Worm (Caenorhabditis elegans) whole organism, L4/young adult: ENCODE measurements around the gene C28G1.6.

Source experiments
- dao-5 ChIP-seq: sonication (generic microtip); optimal IDR thresholded peaks from 2 replicates; lab custom pipeline; 2016; ENCODE audit warnings: missing genotype, missing genetic modification characterization, moderate library complexity, missing compliant biosample characterization
- him-1 ChIP-seq: sonication (generic microtip); optimal IDR thresholded peaks from 2 replicates; lab custom pipeline; 2016; ENCODE audit warnings: missing genotype, missing genetic modification reagents, missing genetic modification characterization, missing compliant biosample characterization

DNA sequence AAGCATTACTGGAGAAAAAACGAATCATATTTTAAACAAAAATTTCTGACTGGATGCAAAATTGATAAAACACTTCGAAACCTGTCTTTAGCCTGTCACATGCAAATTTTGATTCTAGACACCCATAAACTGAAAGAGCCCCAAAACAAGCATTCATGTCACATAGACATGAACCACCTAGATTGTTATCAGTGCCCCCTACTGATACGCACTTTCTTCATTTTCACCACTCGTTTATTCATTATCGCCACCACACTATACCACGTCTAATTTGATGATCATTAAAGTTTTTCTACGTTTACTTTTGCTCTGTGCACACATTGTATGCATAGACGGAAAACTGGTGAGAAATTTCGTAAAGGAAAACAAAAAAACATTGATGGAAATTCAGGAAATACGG lies 19.1 kb downstream of the C28G1.6 start, which contains the start of gene cnnm-2:
- TF ChIP-seq him-1 (tag; lab: Kevin White, UChicago), result no peak
- no peak for TF ChIP-seq dao-5 (tag; lab: Kevin White, UChicago)
